Fruit fly (Drosophila melanogaster) whole organism, embryonic: Measurements from ENCODE around the gene CG11550.

Source experiments
- ATbp ChIP-seq: fragments of 200-800 bp; sonication (Bioruptor generic); optimal IDR thresholded peaks from 2 replicates; lab custom pipeline; 2017; ENCODE audit warnings: missing biosample characterization, mild to moderate bottlenecking, missing genetic modification characterization, missing genetic modification reagents
- Atf3 ChIP-seq: fragments of 200-800 bp; sonication (Bioruptor generic); optimal IDR thresholded peaks from 3 replicates; lab custom pipeline; 2016; ENCODE audit warnings: missing biosample characterization, missing genetic modification characterization
- CG10979 ChIP-seq: fragments of 200-800 bp; sonication (Bioruptor generic); optimal IDR thresholded peaks from 2 replicates; lab custom pipeline; 2018; ENCODE audit warnings: missing biosample characterization, mild to moderate bottlenecking, missing genetic modification characterization, moderate library complexity
- CG11695 ChIP-seq: fragments of 200-800 bp; sonication (Bioruptor generic); IDR thresholded peaks from 3 replicates; pipeline ENCODE4 v1.3.6; 2022; ENCODE audit warnings: missing biosample characterization, missing genetic modification characterization
- CG12104 ChIP-seq: fragments of 200-800 bp; sonication (Bioruptor generic); optimal IDR thresholded peaks from 3 replicates; lab custom pipeline; 2016; ENCODE audit warnings: missing biosample characterization, missing genetic modification characterization
- CG12391 ChIP-seq: fragments of 200-800 bp; sonication (Bioruptor generic); optimal IDR thresholded peaks from 3 replicates; lab custom pipeline; 2018; ENCODE audit warnings: missing biosample characterization, mild to moderate bottlenecking, missing genetic modification characterization, moderate library complexity
- CG12769 ChIP-seq: fragments of 200-800 bp; sonication (Bioruptor generic); optimal IDR thresholded peaks from 2 replicates; lab custom pipeline; 2019; ENCODE audit warnings: missing biosample characterization, mild to moderate bottlenecking, missing genetic modification characterization, moderate library complexity
- CG14710 ChIP-seq: fragments of 200-800 bp; sonication (Bioruptor generic); optimal IDR thresholded peaks from 3 replicates; lab custom pipeline; 2019; ENCODE audit warnings: missing biosample characterization, mild to moderate bottlenecking, missing genetic modification characterization, moderate library complexity
- CG1647 ChIP-seq: fragments of 200-800 bp; sonication (Bioruptor generic); optimal IDR thresholded peaks from 3 replicates; lab custom pipeline; 2016; ENCODE audit warnings: missing biosample characterization, missing genetic modification characterization
- CG17359 ChIP-seq: fragments of 200-800 bp; sonication (Bioruptor generic); optimal IDR thresholded peaks from 3 replicates; lab custom pipeline; 2018; ENCODE audit warnings: missing biosample characterization, mild to moderate bottlenecking, missing genetic modification characterization, moderate library complexity
- CG18599 ChIP-seq: fragments of 200-800 bp; sonication (Bioruptor generic); optimal IDR thresholded peaks from 3 replicates; lab custom pipeline; 2017; ENCODE audit warnings: missing biosample characterization, missing genetic modification characterization, mild to moderate bottlenecking, moderate library complexity, missing genetic modification reagents
- CG2199 ChIP-seq: fragments of 200-800 bp; sonication (Bioruptor generic); IDR thresholded peaks from 3 replicates; pipeline ENCODE4 v1.3.6; 2022; ENCODE audit warnings: missing biosample characterization, missing genetic modification characterization
- CG31441 ChIP-seq: fragments of 200-800 bp; sonication (Bioruptor generic); IDR thresholded peaks from 2 replicates; pipeline ENCODE4 v1.3.6; 2022; ENCODE audit warnings: missing biosample characterization, missing genetic modification characterization
- CG43689 ChIP-seq: fragments of 200-800 bp; sonication (Bioruptor generic); IDR thresholded peaks from 2 replicates; pipeline ENCODE4 v1.3.6; 2022; ENCODE audit warnings: missing biosample characterization, missing genetic modification characterization
- CG7928 ChIP-seq: fragments of 200-800 bp; sonication (Bioruptor generic); optimal IDR thresholded peaks from 2 replicates; lab custom pipeline; 2017; ENCODE audit warnings: missing biosample characterization, mild to moderate bottlenecking, missing genetic modification characterization
- CG7987 ChIP-seq: fragments of 200-800 bp; sonication (Bioruptor generic); optimal IDR thresholded peaks from 2 replicates; lab custom pipeline; 2018; ENCODE audit warnings: missing biosample characterization, mild to moderate bottlenecking, missing genetic modification characterization, moderate library complexity
- CG9215 ChIP-seq: fragments of 200-800 bp; sonication (Bioruptor generic); IDR thresholded peaks from 2 replicates; pipeline ENCODE4 v1.3.6; 2022; ENCODE audit warnings: missing biosample characterization, missing genetic modification characterization
- CG9797 ChIP-seq: fragments of 200-800 bp; sonication (Bioruptor generic); optimal IDR thresholded peaks from 3 replicates; lab custom pipeline; 2018; ENCODE audit warnings: missing biosample characterization, mild to moderate bottlenecking, missing genetic modification characterization
- CG9932 ChIP-seq: fragments of 200-800 bp; sonication (Bioruptor generic); IDR thresholded peaks from 2 replicates; pipeline ENCODE4 v1.3.6; 2022; ENCODE audit warnings: missing biosample characterization, missing genetic modification characterization
- Ets65A ChIP-seq: fragments of 200-800 bp; sonication (Bioruptor generic); peaks from one replicate; lab custom pipeline; 2016; ENCODE audit warnings: missing biosample characterization, missing genetic modification characterization
- Hsf ChIP-seq: fragments of 200-800 bp; sonication (Bioruptor generic); optimal IDR thresholded peaks from 3 replicates; lab custom pipeline; 2016; ENCODE audit warnings: missing biosample characterization, missing genetic modification characterization
- Max ChIP-seq: fragments of 200-800 bp; sonication (Bioruptor generic); optimal IDR thresholded peaks from 2 replicates; lab custom pipeline; 2016; ENCODE audit warnings: missing biosample characterization, mild to moderate bottlenecking, missing genetic modification characterization
- Meics ChIP-seq: fragments of 200-800 bp; sonication (Bioruptor generic); optimal IDR thresholded peaks from 2 replicates; lab custom pipeline; 2017; ENCODE audit warnings: missing biosample characterization, mild to moderate bottlenecking, missing genetic modification characterization
- Xrp1 ChIP-seq: fragments of 200-800 bp; sonication (Bioruptor generic); IDR thresholded peaks from 2 replicates; pipeline ENCODE4 v1.3.6; 2022; ENCODE audit warnings: missing biosample characterization, missing genetic modification characterization
- btn ChIP-seq: fragments of 200-800 bp; sonication (Bioruptor generic); optimal IDR thresholded peaks from 2 replicates; lab custom pipeline; 2016; ENCODE audit warnings: missing biosample characterization, missing genetic modification characterization
- ci ChIP-seq: fragments of 200-800 bp; sonication (Bioruptor generic); IDR thresholded peaks from 3 replicates; pipeline ENCODE4 v1.3.6; 2022; ENCODE audit warnings: missing biosample characterization, missing genetic modification characterization
- dati ChIP-seq: fragments of 200-800 bp; sonication (Bioruptor generic); IDR thresholded peaks from 2 replicates; pipeline ENCODE4 v1.3.6; 2022; ENCODE audit warnings: missing biosample characterization, missing genetic modification characterization
- eyg ChIP-seq: fragments of 200-800 bp; sonication (Bioruptor generic); optimal IDR thresholded peaks from 3 replicates; lab custom pipeline; 2016; ENCODE audit warnings: missing biosample characterization, missing genetic modification characterization
- grn ChIP-seq: fragments of 200-800 bp; sonication (Bioruptor generic); optimal IDR thresholded peaks from 3 replicates; lab custom pipeline; 2017; ENCODE audit warnings: missing biosample characterization, missing genetic modification characterization
- hbn ChIP-seq: fragments of 200-800 bp; sonication (Bioruptor generic); IDR thresholded peaks from 2 replicates; pipeline ENCODE4 v1.3.6; 2022; ENCODE audit warnings: missing biosample characterization, missing genetic modification characterization; ENCODE audit not compliant: partially characterized antibody
- her ChIP-seq: fragments of 200-800 bp; sonication (Bioruptor generic); optimal IDR thresholded peaks from 2 replicates; lab custom pipeline; 2016; ENCODE audit warnings: missing biosample characterization, missing genetic modification characterization
- klu ChIP-seq: fragments of 200-800 bp; sonication (Bioruptor generic); IDR thresholded peaks from 2 replicates; pipeline ENCODE4 v1.3.6; 2022; ENCODE audit warnings: missing biosample characterization, missing genetic modification characterization
- lbe ChIP-seq: fragments of 200-800 bp; sonication (Bioruptor generic); optimal IDR thresholded peaks from 2 replicates; lab custom pipeline; 2016; ENCODE audit warnings: missing biosample characterization, mild to moderate bottlenecking, missing genetic modification characterization
- lmd ChIP-seq: fragments of 200-800 bp; sonication (Bioruptor generic); IDR thresholded peaks from 2 replicates; pipeline ENCODE4 v1.3.6; 2022; ENCODE audit warnings: missing biosample characterization, missing genetic modification characterization
- mirr ChIP-seq: fragments of 200-800 bp; sonication (Bioruptor generic); optimal IDR thresholded peaks from 3 replicates; lab custom pipeline; 2018; ENCODE audit warnings: missing biosample characterization, mild to moderate bottlenecking, missing genetic modification characterization
- nmo ChIP-seq: fragments of 200-800 bp; sonication (Bioruptor generic); optimal IDR thresholded peaks from 2 replicates; lab custom pipeline; 2018; ENCODE audit warnings: missing biosample characterization, mild to moderate bottlenecking, missing genetic modification characterization, moderate library complexity
- onecut ChIP-seq: fragments of 200-800 bp; sonication (Bioruptor generic); IDR thresholded peaks from 2 replicates; pipeline ENCODE4 v1.3.6; 2022; ENCODE audit warnings: missing biosample characterization, missing genetic modification characterization
- otp ChIP-seq: fragments of 200-800 bp; sonication (Bioruptor generic); IDR thresholded peaks from 3 replicates; pipeline ENCODE4, ENCODE4 v1.3.6; 2022; ENCODE audit warnings: missing biosample characterization, missing genetic modification characterization
- phol ChIP-seq: fragments of 200-800 bp; sonication (Bioruptor generic); optimal IDR thresholded peaks from 3 replicates; lab custom pipeline; 2018; ENCODE audit warnings: missing biosample characterization, mild to moderate bottlenecking, missing genetic modification characterization, moderate library complexity
- pita ChIP-seq: fragments of 200-800 bp; sonication (Bioruptor generic); optimal IDR thresholded peaks from 2 replicates; lab custom pipeline; 2017; ENCODE audit warnings: missing biosample characterization, mild to moderate bottlenecking, missing genetic modification characterization
- pzg ChIP-seq: fragments of 200-800 bp; sonication (Bioruptor generic); optimal IDR thresholded peaks from 3 replicates; lab custom pipeline; 2018; ENCODE audit warnings: missing biosample characterization, mild to moderate bottlenecking, missing genetic modification characterization, moderate library complexity
- sima ChIP-seq: fragments of 200-800 bp; sonication (Bioruptor generic); optimal IDR thresholded peaks from 2 replicates; lab custom pipeline; 2016; ENCODE audit warnings: missing biosample characterization, missing genetic modification characterization
- stwl ChIP-seq: fragments of 200-800 bp; sonication (Bioruptor generic); optimal IDR thresholded peaks from 3 replicates; lab custom pipeline; 2018; ENCODE audit warnings: missing biosample characterization, mild to moderate bottlenecking, missing genetic modification characterization, moderate library complexity
- tgo ChIP-seq: fragments of 200-800 bp; sonication (Bioruptor generic); IDR thresholded peaks from 3 replicates; pipeline ENCODE4 v1.3.6; 2022; ENCODE audit warnings: missing biosample characterization, missing genetic modification characterization
- ttk ChIP-seq: fragments of 200-800 bp; sonication (Bioruptor generic); IDR thresholded peaks from 2 replicates; pipeline ENCODE4 v2.1.2; 2022; ENCODE audit warnings: missing biosample characterization, missing genetic modification characterization
- unpg ChIP-seq: fragments of 200-800 bp; sonication (Bioruptor generic); optimal IDR thresholded peaks from 3 replicates; lab custom pipeline; 2018; ENCODE audit warnings: missing biosample characterization, mild to moderate bottlenecking, missing genetic modification characterization, moderate library complexity
- yki ChIP-seq: fragments of >200 bp; optimal IDR thresholded peaks from 3 replicates; lab custom pipeline; 2018
- zf30C ChIP-seq: fragments of 200-800 bp; sonication (Bioruptor generic); optimal IDR thresholded peaks from 3 replicates; lab custom pipeline; 2018; ENCODE audit warnings: missing biosample characterization, mild to moderate bottlenecking, missing genetic modification characterization

CG11550 gene

DNA sequence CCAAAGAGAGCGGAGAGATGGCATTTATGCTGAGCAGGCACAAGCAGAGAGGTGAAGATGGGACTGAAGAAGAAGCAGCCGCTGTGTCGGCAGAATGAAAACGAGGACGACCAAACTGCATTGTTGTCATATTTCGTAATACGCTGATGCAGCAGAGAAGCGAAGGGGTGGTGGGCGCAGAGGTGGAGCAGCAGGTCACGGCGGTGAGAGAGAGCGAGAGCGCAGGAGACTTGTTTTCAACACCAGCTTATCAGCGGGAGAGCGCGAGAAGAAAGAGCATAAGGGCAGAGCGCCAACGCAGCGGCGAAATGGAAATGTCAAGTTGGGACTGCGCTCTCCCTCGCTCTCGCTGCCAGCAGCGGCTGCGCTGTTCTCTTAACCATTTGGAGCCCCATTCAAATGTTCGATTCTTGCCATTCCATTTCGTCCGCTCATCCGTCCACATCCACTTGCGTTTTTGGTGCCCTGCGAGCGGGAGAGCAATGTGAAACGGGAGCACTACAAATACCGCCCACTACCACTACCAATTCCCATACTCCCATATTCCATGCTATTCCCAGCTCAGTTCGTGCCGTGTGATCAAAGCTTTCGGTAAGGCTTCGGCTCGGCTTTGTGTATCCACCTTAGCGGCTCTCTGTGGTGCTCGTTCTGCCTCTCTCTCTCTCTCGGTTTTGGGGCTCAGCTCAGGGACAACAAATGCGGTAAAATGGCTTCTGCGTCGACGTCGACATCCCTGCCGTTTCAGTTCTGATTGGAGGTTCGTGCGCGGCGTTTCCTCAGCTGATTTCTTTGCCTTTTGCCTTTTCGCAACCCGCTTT lies 33.8 kb upstream of the CG11550 start, which contains the start of gene ttk (continued):
- TF ChIP-seq eyg (GFP tag; lab: Kevin White, UChicago) (no peak), onecut (GFP tag; lab: Robert Waterston, UW) (no peak), mirr (no peak), CG7987 (GFP tag; lab: Kevin White, UChicago) (no peak)

- TF ChIP-seq CG12104 (GFP tag; lab: Kevin White, UChicago) = no peak
- TF ChIP-seq eyg (GFP tag; lab: Kevin White, UChicago) = no peak
- TF ChIP-seq unpg (GFP tag; lab: Kevin White, UChicago) = peak; percentile 30
- 0 out of 3 replicates have a peak, but pooled peaks have one; percentile 7 for TF ChIP-seq CG2199 (GFP tag; lab: Robert Waterston, UW)
- TF ChIP-seq Meics (GFP tag; lab: Kevin White, UChicago) = no peak
- no peak for TF ChIP-seq hbn (GFP tag; lab: Robert Waterston, UW)
- peak; percentile 38 for TF ChIP-seq CG14710
- no peak for TF ChIP-seq yki (lab: Kevin White, UChicago)
- 0 out of 3 replicates have a peak, but pooled peaks have one; percentile 16 for TF ChIP-seq CG11695 (GFP tag; lab: Robert Waterston, UW)
- TF ChIP-seq lbe (GFP tag; lab: Kevin White, UChicago) = no peak
- TF ChIP-seq grn (GFP tag; lab: Kevin White, UChicago) = peak; percentile 10
- TF ChIP-seq pzg = no peak
- no peak for TF ChIP-seq sima
- peak; percentile 55 for TF ChIP-seq CG10979 (tag; lab: Kevin White, UChicago)
- no peak for TF ChIP-seq CG1647 (GFP tag; lab: Kevin White, UChicago)
- TF ChIP-seq CG9215 (GFP tag; lab: Robert Waterston, UW) = no peak
- no peak for TF ChIP-seq CG18599 (GFP tag; lab: Kevin White, UChicago)
- no peak for TF ChIP-seq CG12769 (tag; lab: Kevin White, UChicago)
- TF ChIP-seq Max (GFP tag; lab: Kevin White, UChicago) = no peak
- no peak for TF ChIP-seq tgo (GFP tag; lab: Robert Waterston, UW)
- TF ChIP-seq Ets65A (GFP tag; lab: Kevin White, UChicago) = peak; percentile 55
- TF ChIP-seq Xrp1 (GFP tag; lab: Robert Waterston, UW) = peak; percentile 54; the same call in 1 of the 2 replicates
- no peak for TF ChIP-seq Hsf
- TF ChIP-seq klu (GFP tag; lab: Robert Waterston, UW) = no peak
- TF ChIP-seq CG12391 (tag; lab: Kevin White, UChicago) = peak; percentile 19
- peak; percentile 53; the same call in 1 of the 3 replicates for TF ChIP-seq ci
- TF ChIP-seq CG31441 (GFP tag; lab: Robert Waterston, UW) = peak; percentile 24; the same call in 1 of the 2 replicates
- TF ChIP-seq stwl (tag; lab: Kevin White, UChicago) = no peak
- no peak for TF ChIP-seq CG43689 (GFP tag; lab: Robert Waterston, UW)
- no peak for TF ChIP-seq her
- TF ChIP-seq CG9932 = no peak
- TF ChIP-seq zf30C (GFP tag; lab: Kevin White, UChicago) = peak; percentile 73
- TF ChIP-seq dati (GFP tag; lab: Robert Waterston, UW) = no peak
- no peak for TF ChIP-seq pita (GFP tag; lab: Kevin White, UChicago)
- TF ChIP-seq CG9797 (GFP tag; lab: Kevin White, UChicago) = no peak
- TF ChIP-seq Atf3 (GFP tag; lab: Kevin White, UChicago) = peak; percentile 6
- TF ChIP-seq btn = no peak
- TF ChIP-seq otp = no peak
- TF ChIP-seq phol (tag; lab: Kevin White, UChicago) = peak; percentile 32
- TF ChIP-seq ttk (GFP tag; lab: Robert Waterston, UW) = 0 out of 2 replicates have a peak, but pooled peaks have one; percentile 5
- TF ChIP-seq CG7928 (GFP tag; lab: Kevin White, UChicago) = no peak
- TF ChIP-seq nmo (GFP tag; lab: Kevin White, UChicago) = peak; percentile 37
- 0 out of 2 replicates have a peak, but pooled peaks have one; percentile 5 for TF ChIP-seq lmd (GFP tag; lab: Robert Waterston, UW)
- TF ChIP-seq ATbp (GFP tag; lab: Kevin White, UChicago) = peak; percentile 25
- peak; percentile 28 for TF ChIP-seq CG17359 (tag; lab: Kevin White, UChicago)
Observed at dm6 chr3R:31712585-31712984, 32.9 kb upstream of the CG11550 start.
